Worm (Caenorhabditis elegans) whole organism, L1 larva: ENCODE measurements around the gene dod-21.

Experiments used
- aly-2 ChIP-seq: fragments of 150-350 bp; optimal IDR thresholded peaks from 2 replicates; lab custom pipeline; 2014; ENCODE audit warnings: missing biosample characterization, missing genetic modification characterization
- ceh-8 ChIP-seq: fragments of 200-800 bp; sonication (Bioruptor generic); optimal IDR thresholded peaks from 2 replicates; lab custom pipeline; 2018; ENCODE audit warnings: mild to moderate bottlenecking, missing genetic modification characterization, moderate library complexity, missing compliant biosample characterization
- lin-13 ChIP-seq: fragments of 150-350 bp; optimal IDR thresholded peaks from 2 replicates; lab custom pipeline; 2014; ENCODE audit warnings: missing biosample characterization, missing genetic modification reagents, missing genetic modification characterization
- nhr-237 ChIP-seq: fragments of 150-350 bp; optimal IDR thresholded peaks from 2 replicates; lab custom pipeline; 2014; ENCODE audit warnings: missing biosample characterization, missing genetic modification characterization
- pax-3 ChIP-seq: fragments of 200-800 bp; sonication (Bioruptor generic); optimal IDR thresholded peaks from 2 replicates; lab custom pipeline; 2018; ENCODE audit warnings: mild to moderate bottlenecking, missing genetic modification characterization, moderate library complexity, missing compliant biosample characterization
- sox-4 ChIP-seq: sonication (generic microtip); optimal IDR thresholded peaks from 2 replicates; lab custom pipeline; 2016; ENCODE audit warnings: missing genetic modification characterization, missing compliant biosample characterization
- tbx-2 ChIP-seq: sonication (generic microtip); optimal IDR thresholded peaks from 2 replicates; lab custom pipeline; 2016; ENCODE audit warnings: missing genetic modification characterization, missing compliant biosample characterization
- unc-62 ChIP-seq: fragments of 150-350 bp; optimal IDR thresholded peaks from 2 replicates; lab custom pipeline; 2014; ENCODE audit warnings: missing biosample characterization, missing genetic modification reagents, missing genetic modification characterization

DNA sequence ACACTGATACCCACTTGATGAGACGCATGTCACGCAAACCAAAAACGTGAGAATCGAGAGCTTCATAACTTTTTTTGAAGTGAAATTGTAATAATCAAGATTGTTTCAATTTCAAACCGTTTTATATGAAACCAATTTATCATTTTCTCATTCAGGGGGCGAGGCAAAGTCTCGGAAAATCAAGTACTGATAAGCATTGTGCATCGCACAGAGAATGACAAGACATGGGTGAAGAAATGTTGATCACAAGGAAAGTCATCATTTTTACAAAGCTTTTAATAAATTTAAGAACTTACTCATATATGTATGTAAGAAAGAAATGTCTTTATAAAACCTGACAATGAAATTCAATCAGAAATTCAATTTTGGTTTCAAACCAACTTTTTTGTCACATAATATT lies 30.0 kb upstream of the dod-21 start, which contains the start of gene K08D8.3:
- TF ChIP-seq pax-3 (tag; lab: Kevin White, UChicago) (no peak), unc-62 (no peak), tbx-2 (tag; lab: Kevin White, UChicago) (no peak), nhr-237 (no peak), sox-4 (tag; lab: Kevin White, UChicago) (no peak), ceh-8 (GFP tag; lab: Kevin White, UChicago) (no peak), lin-13 (GFP tag; lab: Kevin White, UChicago) (no peak), aly-2 (no peak)
